Worm (Caenorhabditis elegans): ENCODE data around the gene Y39G8B.10.

Y39G8B.10 gene

DNA sequence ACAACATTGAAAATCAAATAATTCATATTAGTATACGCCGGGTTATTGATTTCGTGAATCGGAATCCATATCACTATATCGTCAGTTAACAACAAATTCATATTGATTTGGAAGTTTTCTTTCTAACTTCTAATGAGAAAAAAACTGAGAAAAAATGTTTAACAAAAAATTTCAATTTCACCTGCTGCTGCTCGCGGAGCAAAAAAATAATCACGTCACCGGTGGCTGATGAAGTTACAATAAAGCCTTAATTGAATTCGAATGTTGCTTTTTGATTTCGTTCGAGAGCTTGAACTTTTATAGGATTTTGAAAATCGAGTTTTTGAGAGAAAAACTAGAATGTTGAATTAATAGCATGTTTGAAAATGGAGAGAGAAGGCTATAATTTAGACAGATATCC lies 13.9 kb downstream of the Y39G8B.10 start, which contains the start of gene sre-43:
TSS of gene sre-43 (minus strand) at position 101 of the 400 bp plus-strand sequence.
- TF ChIP-seq eyg-1 (tag; optimal IDR thresholded peaks at IDR 0.05) (no peak), ceh-22 (tag; optimal IDR thresholded peaks at IDR 0.05) (no peak), sdc-2 (tag; optimal IDR thresholded peaks at IDR 0.05) (no peak), ceh-6 (GFP tag; optimal IDR thresholded peaks at IDR 0.05) (no peak), elt-2 (tag; optimal IDR thresholded peaks at IDR 0.05) (no peak), unc-3 (GFP tag; conservative IDR thresholded peaks at IDR 0.05) (no peak), unc-3 (tag; optimal IDR thresholded peaks at IDR 0.05) (no peak), T23F11.4 (GFP tag; optimal IDR thresholded peaks at IDR 0.05) (no peak), ref-2 (tag; optimal IDR thresholded peaks at IDR 0.05) (no peak), pag-3 (tag; optimal IDR thresholded peaks at IDR 0.05; ENCODE audit: borderline replicate concordance) (no peak), syd-9 (tag; optimal IDR thresholded peaks at IDR 0.05) (no peak), pros-1 (tag; optimal IDR thresholded peaks at IDR 0.05) (no peak), ama-1 (optimal IDR thresholded peaks at IDR 0.05) (no peak), tbx-2 (tag; optimal IDR thresholded peaks at IDR 0.05) (no peak), hlh-13 (GFP tag; optimal IDR thresholded peaks at IDR 0.05) (no peak), ceh-31 (tag; optimal IDR thresholded peaks at IDR 0.05) (no peak), ceh-30 (tag; optimal IDR thresholded peaks at IDR 0.05) (no peak), npax-4 (tag; optimal IDR thresholded peaks at IDR 0.05) (no peak)

DNA sequence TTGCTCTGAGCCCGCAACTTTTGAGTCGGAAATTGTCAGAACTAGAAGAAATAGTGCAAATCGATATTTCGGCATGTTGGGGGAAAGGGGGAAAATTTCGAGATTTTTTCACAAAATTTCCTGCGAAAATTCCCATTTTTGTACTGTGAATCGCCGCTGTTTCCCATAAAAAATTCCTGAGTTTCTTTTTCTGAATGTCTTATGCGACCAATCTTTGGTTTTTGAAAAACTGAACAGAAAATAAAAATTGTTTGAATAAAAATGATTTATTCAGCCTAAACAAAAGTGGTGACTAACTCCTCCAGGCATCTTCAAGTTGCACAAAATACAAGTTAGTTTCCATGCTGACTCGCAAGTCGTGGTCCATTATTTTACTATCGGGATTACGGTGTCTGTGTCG lies 16.7 kb downstream of the Y39G8B.10 start, which contains the start of gene W07G1.7:
TSS of gene W07G1.7 (minus strand) at position 101 of the 400 bp plus-strand sequence.
- TF ChIP-seq ets-4 (tag; optimal IDR thresholded peaks at IDR 0.05): no peak
- no peak for TF ChIP-seq gmeb-2 (tag; optimal IDR thresholded peaks at IDR 0.05)
- no peak for TF ChIP-seq npax-4 (tag; optimal IDR thresholded peaks at IDR 0.05)
- TF ChIP-seq lin-11 (tag; optimal IDR thresholded peaks at IDR 0.05): no peak
- no peak for TF ChIP-seq syd-9 (tag; optimal IDR thresholded peaks at IDR 0.05)
- no peak for TF ChIP-seq ceh-2 (tag; optimal IDR thresholded peaks at IDR 0.05)
- TF ChIP-seq madf-2 (tag; optimal IDR thresholded peaks at IDR 0.05): no peak
- no peak for TF ChIP-seq mec-3 (tag; optimal IDR thresholded peaks at IDR 0.05; ENCODE audit: borderline replicate concordance)
- TF ChIP-seq ceh-24 (tag; optimal IDR thresholded peaks at IDR 0.05): no peak

DNA sequence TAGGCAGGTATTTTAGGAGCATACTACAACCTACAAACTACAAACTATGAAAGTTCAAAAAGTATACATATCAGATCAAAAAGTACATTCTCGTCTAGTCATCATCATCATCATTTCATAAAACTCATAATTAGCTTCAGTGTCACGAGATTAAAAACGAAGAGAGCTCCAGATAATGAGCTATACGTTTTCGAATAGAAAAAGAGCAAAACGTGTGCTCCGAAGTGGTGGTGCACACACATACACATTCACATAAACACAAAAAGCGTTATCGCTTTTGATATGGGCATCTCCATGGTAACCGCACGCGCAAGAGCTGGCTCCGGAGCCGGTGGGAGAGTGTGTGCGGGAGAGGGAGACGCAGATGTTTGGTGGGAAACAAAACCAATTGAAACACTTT lies 18.6 kb downstream of the Y39G8B.10 start:
- peak; percentile 17 for TF ChIP-seq ceh-14 (tag; optimal IDR thresholded peaks at IDR 0.05)
- no peak for TF ChIP-seq C38D4.7 (GFP tag; optimal IDR thresholded peaks at IDR 0.05)

DNA sequence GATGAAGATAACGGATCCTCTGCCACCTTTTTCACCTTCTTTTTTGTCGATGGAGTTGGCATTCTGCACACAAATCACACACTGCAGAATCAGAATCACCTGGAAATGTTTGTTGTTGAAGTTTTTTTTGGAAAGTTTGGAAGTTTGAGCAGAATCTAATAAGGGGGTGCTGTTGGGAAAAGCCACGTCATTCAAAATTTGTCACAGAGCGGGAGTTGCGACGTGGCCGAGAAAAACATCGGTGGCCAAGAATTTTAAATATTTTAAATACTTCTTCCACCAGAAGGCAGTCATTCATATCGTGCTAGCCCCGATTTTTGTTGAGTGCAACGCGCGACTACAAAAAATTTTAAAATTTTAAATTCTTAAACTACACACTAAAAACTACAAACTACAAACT lies 20.6 kb downstream of the Y39G8B.10 start, which contains the start of gene rpi-1:
TSS of gene rpi-1 (minus strand) at position 101 of the 400 bp plus-strand sequence.
- TF ChIP-seq fkh-6 (tag; optimal IDR thresholded peaks at IDR 0.05) (no peak), mec-3 (tag; optimal IDR thresholded peaks at IDR 0.05; ENCODE audit: borderline replicate concordance) (no peak), hlh-30 (tag; optimal IDR thresholded peaks at IDR 0.05; ENCODE audit: insufficient read depth) (no peak), pat-9 (tag; optimal IDR thresholded peaks at IDR 0.05) (no peak), elt-4 (tag; optimal IDR thresholded peaks at IDR 0.05) (no peak), ceh-24 (tag; optimal IDR thresholded peaks at IDR 0.05) (no peak), F13H6.1 (tag; optimal IDR thresholded peaks at IDR 0.05) (no peak), unc-55 (GFP tag; optimal IDR thresholded peaks at IDR 0.05) (no peak), Y22D7AL.16 (tag; optimal IDR thresholded peaks at IDR 0.05) (no peak), rnt-1 (tag; optimal IDR thresholded peaks at IDR 0.05) (no peak), gmeb-2 (tag; optimal IDR thresholded peaks at IDR 0.05) (no peak), sdc-2 (tag; optimal IDR thresholded peaks at IDR 0.05) (no peak), ceh-34 (tag; optimal IDR thresholded peaks at IDR 0.05) (no peak), nfya-1 (tag; optimal IDR thresholded peaks at IDR 0.05) (no peak), pag-3 (tag; optimal IDR thresholded peaks at IDR 0.05; ENCODE audit: borderline replicate concordance) (no peak), ama-1 (optimal IDR thresholded peaks at IDR 0.05) (no peak), che-1 (tag; optimal IDR thresholded peaks at IDR 0.05) (no peak), pqm-1 (tag; optimal IDR thresholded peaks at IDR 0.05) (no peak)

Data from whole organism, late embryonic.